Worm (Caenorhabditis elegans) whole organism, L2 larva: ENCODE measurements around the gene rpn-13.

Source experiments
- C34F6.9 ChIP-seq: fragments of 150-350 bp; optimal IDR thresholded peaks from 2 replicates; lab custom pipeline; 2014; ENCODE audit warnings: missing biosample characterization, missing genetic modification characterization
- F13H6.1 ChIP-seq: sonication (generic microtip); optimal IDR thresholded peaks from 2 replicates; lab custom pipeline; 2016; ENCODE audit warnings: missing genetic modification characterization, missing compliant biosample characterization
- R02D3.7 ChIP-seq: fragments of 150-350 bp; optimal IDR thresholded peaks from 2 replicates; lab custom pipeline; 2014; ENCODE audit warnings: missing biosample characterization, missing genetic modification characterization
- Y55F3AM.14 ChIP-seq: fragments of 200-800 bp; sonication (Bioruptor generic); optimal IDR thresholded peaks from 2 replicates; lab custom pipeline; 2018; ENCODE audit warnings: mild to moderate bottlenecking, missing genetic modification characterization, missing compliant biosample characterization
- ZK546.5 ChIP-seq: sonication (generic microtip); optimal IDR thresholded peaks from 2 replicates; lab custom pipeline; 2017; ENCODE audit warnings: missing biosample characterization, missing genetic modification characterization
- alr-1 ChIP-seq: fragments of 150-350 bp; optimal IDR thresholded peaks from 2 replicates; lab custom pipeline; 2014; ENCODE audit warnings: missing biosample characterization, missing genetic modification characterization
- aly-2 ChIP-seq: fragments of 150-350 bp; optimal IDR thresholded peaks from 2 replicates; lab custom pipeline; 2014; ENCODE audit warnings: missing biosample characterization, missing genetic modification characterization
- ama-1 ChIP-seq: fragments of 150-350 bp; optimal IDR thresholded peaks from 2 replicates; lab custom pipeline; 2018; ENCODE audit warnings: inconsistent platforms
- blmp-1 ChIP-seq: sonication (generic microtip); optimal IDR thresholded peaks from 2 replicates; lab custom pipeline; 2017; ENCODE audit warnings: missing genetic modification characterization, mild to moderate bottlenecking, missing compliant biosample characterization, antibody characterized with exemption, moderate library complexity; ENCODE audit not compliant: insufficient read depth
- ceh-16 ChIP-seq: fragments of 150-350 bp; optimal IDR thresholded peaks from 2 replicates; lab custom pipeline; 2014; ENCODE audit warnings: missing biosample characterization, missing genetic modification characterization
- crh-2 ChIP-seq: sonication (generic microtip); optimal IDR thresholded peaks from 2 replicates; lab custom pipeline; 2017; ENCODE audit warnings: missing biosample characterization, missing genetic modification characterization
- dmd-4 ChIP-seq: sonication (generic microtip); optimal IDR thresholded peaks from 2 replicates; lab custom pipeline; 2017; ENCODE audit warnings: missing biosample characterization, missing genetic modification characterization
- egl-27 ChIP-seq: sonication (generic microtip); optimal IDR thresholded peaks from 3 replicates; lab custom pipeline; 2017; ENCODE audit warnings: missing biosample characterization, missing genetic modification reagents, missing genetic modification characterization
- elt-1 ChIP-seq: fragments of 150-350 bp; optimal IDR thresholded peaks from 2 replicates; lab custom pipeline; 2014; ENCODE audit warnings: missing biosample characterization, missing genetic modification characterization
- fos-1 ChIP-seq: fragments of 150-350 bp; optimal IDR thresholded peaks from 2 replicates; lab custom pipeline; 2014; ENCODE audit warnings: missing biosample characterization, missing genetic modification characterization
- gmeb-1 ChIP-seq: fragments of 150-350 bp; optimal IDR thresholded peaks from 2 replicates; lab custom pipeline; 2014; ENCODE audit warnings: missing biosample characterization, missing genetic modification characterization
- lin-13 ChIP-seq: fragments of 150-350 bp; optimal IDR thresholded peaks from 2 replicates; lab custom pipeline; 2014; ENCODE audit warnings: missing biosample characterization, missing genetic modification reagents, missing genetic modification characterization
- lsy-2 ChIP-seq, 2 experiments: fragments of 150-350 bp in 1 of 2; sonication (generic microtip) in 1 of 2; optimal IDR thresholded peaks; 2 replicates each; lab custom pipeline; 2014 to 2017; ENCODE audit warnings: missing biosample characterization in 2 of 2, missing genetic modification characterization in 2 of 2
- mab-5 ChIP-seq: fragments of 150-350 bp; optimal IDR thresholded peaks from 2 replicates; lab custom pipeline; 2014; ENCODE audit warnings: missing biosample characterization, missing genetic modification characterization
- mdl-1 ChIP-seq, 2 experiments: fragments of 150-350 bp in 1 of 2; sonication (generic microtip) in 1 of 2; optimal IDR thresholded peaks; 2 replicates each; lab custom pipeline; 2017; ENCODE audit warnings: missing biosample characterization in 2 of 2, missing genetic modification characterization in 2 of 2
- nhr-12 ChIP-seq: fragments of 150-350 bp; optimal IDR thresholded peaks from 2 replicates; lab custom pipeline; 2014; ENCODE audit warnings: missing biosample characterization, missing genetic modification characterization
- nhr-129 ChIP-seq: fragments of 150-350 bp; optimal IDR thresholded peaks from 2 replicates; lab custom pipeline; 2014; ENCODE audit warnings: missing biosample characterization, missing genetic modification characterization
- nhr-23 ChIP-seq: fragments of 150-350 bp; optimal IDR thresholded peaks from 2 replicates; lab custom pipeline; 2014; ENCODE audit warnings: missing biosample characterization, missing genetic modification reagents, missing genetic modification characterization
- nhr-237 ChIP-seq: fragments of 150-350 bp; optimal IDR thresholded peaks from 2 replicates; lab custom pipeline; 2014; ENCODE audit warnings: missing biosample characterization, missing genetic modification characterization
- nhr-25 ChIP-seq: fragments of 150-350 bp; sonication (generic microtip); optimal IDR thresholded peaks from 3 replicates; lab custom pipeline; 2014; ENCODE audit warnings: missing biosample characterization, missing genetic modification characterization
- nhr-6 ChIP-seq: fragments of 150-350 bp; optimal IDR thresholded peaks from 2 replicates; lab custom pipeline; 2014; ENCODE audit warnings: missing biosample characterization, missing genetic modification characterization
- nhr-77 ChIP-seq: fragments of 150-350 bp; optimal IDR thresholded peaks from 2 replicates; lab custom pipeline; 2014; ENCODE audit warnings: missing biosample characterization, missing genetic modification characterization
- sem-4 ChIP-seq: fragments of 150-350 bp; optimal IDR thresholded peaks from 2 replicates; lab custom pipeline; 2014; ENCODE audit warnings: missing biosample characterization, missing genetic modification reagents, missing genetic modification characterization
- sma-3 ChIP-seq: sonication (generic microtip); optimal IDR thresholded peaks from 2 replicates; lab custom pipeline; 2016; ENCODE audit warnings: missing genetic modification reagents, missing genetic modification characterization, missing compliant biosample characterization
- sma-9 ChIP-seq, 2 experiments: fragments of 150-350 bp in 1 of 2; sonication (generic microtip) in 1 of 2; optimal IDR thresholded peaks; 2 replicates each; lab custom pipeline; 2014 to 2016; ENCODE audit warnings: missing genetic modification characterization in 2 of 2, mild to moderate bottlenecking in 1 of 2, missing biosample characterization in 1 of 2, missing compliant biosample characterization in 1 of 2, missing genetic modification reagents in 1 of 2, moderate library complexity in 1 of 2
- snpc-4 ChIP-seq: fragments of 150-350 bp; optimal IDR thresholded peaks from 2 replicates; lab custom pipeline; 2014; ENCODE audit warnings: missing biosample characterization, missing genetic modification characterization
- unc-39 ChIP-seq: fragments of 150-350 bp; optimal IDR thresholded peaks from 2 replicates; lab custom pipeline; 2014; ENCODE audit warnings: missing biosample characterization, missing genetic modification characterization
- unc-55 ChIP-seq: fragments of 150-350 bp; sonication (generic microtip); optimal IDR thresholded peaks from 3 replicates; lab custom pipeline; 2014; ENCODE audit warnings: missing biosample characterization, missing genetic modification reagents, missing genetic modification characterization
- unc-62 ChIP-seq: fragments of 150-350 bp; optimal IDR thresholded peaks from 2 replicates; lab custom pipeline; 2014; ENCODE audit warnings: missing biosample characterization, missing genetic modification reagents, missing genetic modification characterization
- zag-1 ChIP-seq: fragments of 150-350 bp; optimal IDR thresholded peaks from 2 replicates; lab custom pipeline; 2014; ENCODE audit warnings: missing biosample characterization, missing genetic modification characterization
- ztf-1 ChIP-seq: fragments of 200-800 bp; sonication (Bioruptor generic); conservative IDR thresholded peaks from 2 replicates; pipeline ENCODE4 v1.3.6; 2022; ENCODE audit warnings: missing genetic modification characterization, missing compliant biosample characterization
- ztf-4 ChIP-seq: fragments of 150-350 bp; optimal IDR thresholded peaks from 2 replicates; lab custom pipeline; 2014; ENCODE audit warnings: missing biosample characterization, missing genetic modification characterization

Gene rpn-13

ce11 chrIII:6312244-6312643 lies 29.5 kb downstream of the rpn-13 start:
- peak; percentile 35 for TF ChIP-seq crh-2 (tag; lab: Kevin White, UChicago)
- TF ChIP-seq lin-13 (GFP tag; lab: Kevin White, UChicago): no peak
- no peak for TF ChIP-seq aly-2
- TF ChIP-seq gmeb-1 (tag; lab: Kevin White, UChicago): no peak
- TF ChIP-seq mdl-1 (tag; optimal IDR thresholded peaks at IDR 0.05; lab: Kevin White, UChicago): no peak
- TF ChIP-seq snpc-4 (tag; lab: Kevin White, UChicago): no peak

ce11 chrIII:6311452-6311851 lies 30.3 kb downstream of the rpn-13 start:
- TF ChIP-seq unc-55 (GFP tag; lab: Kevin White, UChicago): peak; percentile 53
- no peak for TF ChIP-seq nhr-23 (tag; lab: Kevin White, UChicago)
- TF ChIP-seq mab-5: peak; percentile 90

ce11 chrIII:6310352-6310751 lies 31.4 kb downstream of the rpn-13 start:
- TF ChIP-seq Y55F3AM.14 (GFP tag; lab: Kevin White, UChicago) (no peak), zag-1 (tag; lab: Kevin White, UChicago) (no peak), nhr-25 (tag; lab: Kevin White, UChicago) (no peak), gmeb-1 (tag; lab: Kevin White, UChicago) (no peak), dmd-4 (tag; lab: Kevin White, UChicago) (no peak), C34F6.9 (tag; lab: Kevin White, UChicago) (peak; percentile 2)

ce11 chrIII:6309066-6309465 lies 32.7 kb downstream of the rpn-13 start, which contains the start of gene gar-2:
gar-2 (plus strand) TSS chrIII:6309366.
- TF ChIP-seq alr-1 (no peak), nhr-23 (tag; lab: Kevin White, UChicago) (no peak), sma-9 (GFP tag; optimal IDR thresholded peaks at IDR 0.05; lab: Kevin White, UChicago) (no peak), sma-9 (tag; optimal IDR thresholded peaks at IDR 0.05; lab: Kevin White, UChicago) (no peak), mdl-1 (tag; optimal IDR thresholded peaks at IDR 0.05; lab: Kevin White, UChicago) (no peak), zag-1 (tag; lab: Kevin White, UChicago) (no peak), lin-13 (GFP tag; lab: Kevin White, UChicago) (no peak), unc-39 (no peak)

- peak in 1 of 2 experiments; percentile 8 for TF ChIP-seq lsy-2 (tag; optimal IDR thresholded peaks at IDR 0.05; lab: Kevin White, UChicago)
- TF ChIP-seq C34F6.9 (tag; lab: Kevin White, UChicago): peak; percentile 36
- TF ChIP-seq unc-62 (GFP tag; lab: Kevin White, UChicago): no peak
- TF ChIP-seq unc-55 (GFP tag; lab: Kevin White, UChicago): peak; percentile 33
- peak; percentile 28 for TF ChIP-seq nhr-129
Measured at ce11 chrIII:6307832-6308231, 33.9 kb downstream of the rpn-13 start.

ce11 chrIII:6303787-6304186 lies 37.9 kb downstream of the rpn-13 start:
- TF ChIP-seq unc-62 (GFP tag; lab: Kevin White, UChicago): no peak
- no peak for TF ChIP-seq sma-3 (GFP tag; lab: Kevin White, UChicago)
- no peak for TF ChIP-seq nhr-237 (tag; lab: Kevin White, UChicago)
- TF ChIP-seq ZK546.5 (tag; lab: Kevin White, UChicago): no peak
- TF ChIP-seq crh-2 (tag; lab: Kevin White, UChicago): no peak
- TF ChIP-seq nhr-77 (tag; lab: Kevin White, UChicago): no peak
- no peak for TF ChIP-seq ztf-1
- no peak for TF ChIP-seq ceh-16
- TF ChIP-seq C34F6.9 (tag; lab: Kevin White, UChicago): no peak
- no peak for TF ChIP-seq alr-1
- TF ChIP-seq F13H6.1 (tag; lab: Kevin White, UChicago): no peak
- no peak for TF ChIP-seq ama-1 (lab: Kevin White, UChicago)
- TF ChIP-seq mab-5: no peak

- TF ChIP-seq aly-2: no peak
- peak; percentile 93 for TF ChIP-seq nhr-129
- TF ChIP-seq nhr-23 (tag; lab: Kevin White, UChicago): no peak
- TF ChIP-seq lin-13 (GFP tag; lab: Kevin White, UChicago): peak; percentile 36
- peak; percentile 93 for TF ChIP-seq C34F6.9 (tag; lab: Kevin White, UChicago)
- TF ChIP-seq elt-1 (tag; lab: Kevin White, UChicago): no peak
- peak; percentile 89 for TF ChIP-seq sma-3 (GFP tag; lab: Kevin White, UChicago)
- TF ChIP-seq unc-55 (GFP tag; lab: Kevin White, UChicago): peak; percentile 72
- no peak for TF ChIP-seq nhr-237 (tag; lab: Kevin White, UChicago)
- TF ChIP-seq sem-4: peak; percentile 82
- TF ChIP-seq blmp-1 (tag; lab: Kevin White, UChicago): peak; percentile 61
- peak; percentile 87 for TF ChIP-seq nhr-25 (tag; lab: Kevin White, UChicago)
- TF ChIP-seq mdl-1 (tag; optimal IDR thresholded peaks at IDR 0.05; lab: Kevin White, UChicago): peak; percentile 4 to 80
- TF ChIP-seq ztf-4 (tag; lab: Kevin White, UChicago): peak; percentile 49
- TF ChIP-seq lsy-2 (tag; optimal IDR thresholded peaks at IDR 0.05; lab: Kevin White, UChicago): peak; percentile 56 to 85
- TF ChIP-seq nhr-6 (tag; lab: Kevin White, UChicago): peak; percentile 69
- TF ChIP-seq crh-2 (tag; lab: Kevin White, UChicago): peak; percentile 86
- peak; percentile 43 for TF ChIP-seq fos-1 (tag; lab: Kevin White, UChicago)
- no peak for TF ChIP-seq R02D3.7 (tag; lab: Kevin White, UChicago)
- no peak for TF ChIP-seq nhr-12 (tag; lab: Kevin White, UChicago)
- no peak for TF ChIP-seq mab-5
- TF ChIP-seq egl-27 (tag; lab: Kevin White, UChicago): peak; percentile 25
- TF ChIP-seq F13H6.1 (tag; lab: Kevin White, UChicago): peak; percentile 68
- no peak for TF ChIP-seq Y55F3AM.14 (GFP tag; lab: Kevin White, UChicago)
Measured at ce11 chrIII:6303114-6303647, 38.5 kb downstream of the rpn-13 start, which contains the start of gene F47D12.9. F47D12.9 (minus strand) TSS chrIII:6303380.
